Worm (Caenorhabditis elegans) whole organism, L4 larva: ENCODE measurements around the gene F18E9.1.

Experiments used
- F44E2.7 ChIP-seq: fragments of 200-800 bp; sonication (Bioruptor generic); IDR thresholded peaks from 2 replicates; pipeline ENCODE4 v2.1.2; 2022; ENCODE audit warnings: missing genetic modification characterization, missing compliant biosample characterization
- Y5F2A.4 ChIP-seq: fragments of 200-800 bp; sonication (Bioruptor generic); optimal IDR thresholded peaks from 2 replicates; lab custom pipeline; 2018; ENCODE audit warnings: mild to moderate bottlenecking, missing genetic modification characterization, missing compliant biosample characterization
- Y75B8A.6 ChIP-seq: fragments of 200-800 bp; sonication (Bioruptor generic); IDR thresholded peaks from 2 replicates; pipeline ENCODE4 v1.3.6; 2022; ENCODE audit warnings: missing genetic modification reagents, missing genetic modification characterization, missing compliant biosample characterization
- aha-1 ChIP-seq: fragments of 150-350 bp; peaks from one replicate; lab custom pipeline; 2014; ENCODE audit warnings: missing biosample characterization, missing genetic modification characterization
- aly-2 ChIP-seq: sonication (generic microtip); optimal IDR thresholded peaks from 2 replicates; lab custom pipeline; 2018; ENCODE audit warnings: missing biosample characterization, missing genetic modification characterization
- ama-1 ChIP-seq: fragments of 150-350 bp; optimal IDR thresholded peaks from 2 replicates; lab custom pipeline; 2014; ENCODE audit warnings: inconsistent platforms, mixed read lengths
- ceh-20 ChIP-seq: fragments of 200-800 bp; sonication (Bioruptor generic); IDR thresholded peaks from 2 replicates; pipeline ENCODE4 v1.3.6; 2022; ENCODE audit warnings: missing genetic modification reagents, missing genetic modification characterization, missing compliant biosample characterization
- ceh-32 ChIP-seq: sonication (generic microtip); optimal IDR thresholded peaks from 2 replicates; lab custom pipeline; 2016; ENCODE audit warnings: mild to moderate bottlenecking, missing genetic modification characterization, missing compliant biosample characterization; ENCODE audit not compliant: poor library complexity
- ceh-44 ChIP-seq: fragments of 200-800 bp; sonication (Bioruptor generic); IDR thresholded peaks from 2 replicates; pipeline ENCODE4 v1.3.6; 2022; ENCODE audit warnings: missing genetic modification reagents, missing genetic modification characterization, missing compliant biosample characterization
- ceh-62 ChIP-seq: sonication (generic microtip); optimal IDR thresholded peaks from 2 replicates; lab custom pipeline; 2017; ENCODE audit warnings: missing biosample characterization, missing genetic modification characterization
- cey-2 ChIP-seq: sonication (generic microtip); optimal IDR thresholded peaks from 3 replicates; lab custom pipeline; 2017; ENCODE audit warnings: missing genetic modification characterization, mild to moderate bottlenecking, missing compliant biosample characterization, antibody characterized with exemption, borderline replicate concordance; ENCODE audit not compliant: insufficient read depth
- daf-19 ChIP-seq: fragments of 200-800 bp; sonication (Bioruptor generic); conservative IDR thresholded peaks from 2 replicates; pipeline ENCODE4 v1.3.6; 2022; ENCODE audit warnings: missing genetic modification characterization, missing compliant biosample characterization
- daf-8 ChIP-seq: fragments of 200-800 bp; sonication (Bioruptor generic); IDR thresholded peaks from 2 replicates; pipeline ENCODE4 v1.3.6; 2022; ENCODE audit warnings: missing genetic modification characterization, missing compliant biosample characterization
- dmd-6 ChIP-seq: fragments of 200-800 bp; sonication (Bioruptor generic); IDR thresholded peaks from 2 replicates; pipeline ENCODE4 v1.3.6; 2022; ENCODE audit warnings: missing genetic modification reagents, missing genetic modification characterization, missing compliant biosample characterization
- duxl-1 ChIP-seq: sonication (generic microtip); optimal IDR thresholded peaks from 2 replicates; lab custom pipeline; 2016; ENCODE audit warnings: mild to moderate bottlenecking, missing genetic modification characterization, moderate library complexity, missing compliant biosample characterization; ENCODE audit not compliant: poor library complexity
- dve-1 ChIP-seq: sonication (generic microtip); optimal IDR thresholded peaks from 2 replicates; lab custom pipeline; 2017; ENCODE audit warnings: antibody characterized with exemption, mild to moderate bottlenecking, missing genetic modification characterization, missing compliant biosample characterization; ENCODE audit not compliant: insufficient read depth
- egl-27 ChIP-seq: sonication (generic microtip); optimal IDR thresholded peaks from 3 replicates; lab custom pipeline; 2017; ENCODE audit warnings: missing biosample characterization, missing genetic modification reagents, missing genetic modification characterization
- egl-43 ChIP-seq: fragments of 200-800 bp; sonication (Bioruptor generic); IDR thresholded peaks from 2 replicates; pipeline ENCODE4 v1.3.6; 2022; ENCODE audit warnings: missing genetic modification reagents, missing genetic modification characterization, missing compliant biosample characterization
- fos-1 ChIP-seq: fragments of 150-350 bp; optimal IDR thresholded peaks from 2 replicates; lab custom pipeline; 2014; ENCODE audit warnings: missing biosample characterization, missing genetic modification characterization
- gei-8 ChIP-seq: fragments of 200-800 bp; sonication (Bioruptor generic); optimal IDR thresholded peaks from 2 replicates; lab custom pipeline; 2018; ENCODE audit warnings: mild to moderate bottlenecking, missing genetic modification characterization, missing compliant biosample characterization
- hif-1 ChIP-seq, 2 experiments: sonication (generic microtip); optimal IDR thresholded peaks; 2 replicates each; lab custom pipeline; 2016 to 2017; ENCODE audit warnings: missing compliant biosample characterization in 2 of 2, missing genetic modification characterization in 2 of 2, missing genetic modification reagents in 2 of 2, missing genotype in 2 of 2, mild to moderate bottlenecking in 1 of 2
- hlh-11 ChIP-seq: fragments of 200-800 bp; sonication (Bioruptor generic); optimal IDR thresholded peaks from 2 replicates; lab custom pipeline; 2018; ENCODE audit warnings: mild to moderate bottlenecking, missing genetic modification characterization, missing compliant biosample characterization
- hlh-30 ChIP-seq: sonication (generic microtip); optimal IDR thresholded peaks from 2 replicates; lab custom pipeline; 2017; ENCODE audit warnings: antibody characterized with exemption, mild to moderate bottlenecking, missing genetic modification characterization, missing compliant biosample characterization; ENCODE audit not compliant: insufficient read depth
- hmg-1.1 ChIP-seq: fragments of 200-800 bp; sonication (Bioruptor generic); IDR thresholded peaks from 2 replicates; pipeline ENCODE4 v1.3.6; 2022; ENCODE audit warnings: missing genetic modification reagents, missing genetic modification characterization, missing compliant biosample characterization
- lim-7 ChIP-seq: fragments of 200-800 bp; sonication (Bioruptor generic); IDR thresholded peaks from 2 replicates; pipeline ENCODE4 v1.3.6; 2022; ENCODE audit warnings: missing genetic modification characterization, missing compliant biosample characterization
- lin-38 ChIP-seq: fragments of 200-800 bp; sonication (Bioruptor generic); IDR thresholded peaks from 2 replicates; pipeline ENCODE4 v1.3.6; 2022; ENCODE audit warnings: missing genetic modification reagents, missing genetic modification characterization, missing compliant biosample characterization
- lin-39 ChIP-seq: fragments of 150-350 bp; optimal IDR thresholded peaks from 2 replicates; lab custom pipeline; 2014; ENCODE audit warnings: missing biosample characterization, missing genetic modification reagents, missing genetic modification characterization
- lsy-2 ChIP-seq, 2 experiments: fragments of 150-350 bp in 1 of 2; sonication (generic microtip) in 1 of 2; optimal IDR thresholded peaks; 2 replicates each; lab custom pipeline; 2014 to 2017; ENCODE audit warnings: missing biosample characterization in 2 of 2, missing genetic modification characterization in 2 of 2
- madf-9 ChIP-seq: fragments of 200-800 bp; sonication (Bioruptor generic); conservative IDR thresholded peaks from 2 replicates; pipeline ENCODE4 v1.3.6; 2022; ENCODE audit warnings: missing genetic modification reagents, missing genetic modification characterization, missing compliant biosample characterization
- mdl-1 ChIP-seq, 2 experiments: fragments of 150-350 bp in 1 of 2; sonication (generic microtip) in 1 of 2; optimal IDR thresholded peaks; 2 replicates each; lab custom pipeline; 2014 to 2017; ENCODE audit warnings: missing biosample characterization in 2 of 2, missing genetic modification characterization in 2 of 2
- nhr-102 ChIP-seq: sonication (generic microtip); optimal IDR thresholded peaks from 2 replicates; lab custom pipeline; 2016; ENCODE audit warnings: mild to moderate bottlenecking, missing genetic modification characterization, moderate library complexity, missing compliant biosample characterization
- nhr-77 ChIP-seq: fragments of 150-350 bp; optimal IDR thresholded peaks from 2 replicates; lab custom pipeline; 2014; ENCODE audit warnings: missing biosample characterization, missing genetic modification characterization
- pha-4 ChIP-seq, 2 experiments: fragments of 150-350 bp in 1 of 2; fragments of 200-800 bp in 1 of 2; sonication (Bioruptor generic) in 1 of 2; IDR thresholded peaks in 1 of 2; optimal IDR thresholded peaks in 1 of 2; 2 replicates each; pipeline versions ENCODE4 v1.3.6 to Lab custom; 2014 to 2022; ENCODE audit warnings: missing genetic modification characterization in 2 of 2, missing genetic modification reagents in 2 of 2, missing biosample characterization in 1 of 2, missing compliant biosample characterization in 1 of 2
- php-3 ChIP-seq: fragments of 200-800 bp; sonication (Bioruptor generic); IDR thresholded peaks from 2 replicates; pipeline ENCODE4 v1.3.6; 2022; ENCODE audit warnings: missing genetic modification reagents, missing genetic modification characterization, missing compliant biosample characterization
- saeg-2 ChIP-seq: fragments of 200-800 bp; sonication (Bioruptor generic); IDR thresholded peaks from 2 replicates; pipeline ENCODE4 v1.3.6; 2022; ENCODE audit warnings: missing genetic modification reagents, missing genetic modification characterization, missing compliant biosample characterization
- sdz-12 ChIP-seq: fragments of 200-800 bp; sonication (Bioruptor generic); optimal IDR thresholded peaks from 2 replicates; lab custom pipeline; 2018; ENCODE audit warnings: mild to moderate bottlenecking, missing genetic modification characterization, missing compliant biosample characterization
- skn-1 ChIP-seq: fragments of 150-350 bp; optimal IDR thresholded peaks from 2 replicates; lab custom pipeline; 2014; ENCODE audit warnings: missing biosample characterization, missing genetic modification characterization
- snpc-4 ChIP-seq: fragments of 150-350 bp; optimal IDR thresholded peaks from 2 replicates; lab custom pipeline; 2014; ENCODE audit warnings: missing biosample characterization, missing genetic modification characterization
- spr-3 ChIP-seq: fragments of 200-800 bp; sonication (Bioruptor generic); optimal IDR thresholded peaks from 2 replicates; lab custom pipeline; 2018; ENCODE audit warnings: mild to moderate bottlenecking, missing genetic modification characterization, missing compliant biosample characterization
- tag-97 ChIP-seq: fragments of 200-800 bp; sonication (Bioruptor generic); IDR thresholded peaks from 2 replicates; pipeline ENCODE4 v1.3.6; 2022; ENCODE audit warnings: missing genetic modification characterization, missing compliant biosample characterization
- unc-39 ChIP-seq: sonication (generic microtip); optimal IDR thresholded peaks from 2 replicates; lab custom pipeline; 2017; ENCODE audit warnings: missing biosample characterization, missing genetic modification characterization
- zag-1 ChIP-seq: fragments of 150-350 bp; optimal IDR thresholded peaks from 2 replicates; lab custom pipeline; 2014; ENCODE audit warnings: missing biosample characterization, missing genetic modification characterization
- zfp-2 ChIP-seq: sonication (generic microtip); optimal IDR thresholded peaks from 2 replicates; lab custom pipeline; 2016; ENCODE audit warnings: mild to moderate bottlenecking, missing genetic modification characterization, missing compliant biosample characterization

Gene F18E9.1

ce11 chrX:8551687-8552327 is 49.5 kb upstream of the F18E9.1 start, which contains the start of gene dhhc-14 (continued):
- no peak for TF ChIP-seq sdz-12 (GFP tag; lab: Kevin White, UChicago)
- TF ChIP-seq tag-97 (GFP tag; lab: Robert Waterston, UW), result no peak
- peak in 1 of 2 experiments; percentile 76 for TF ChIP-seq hif-1 (tag; optimal IDR thresholded peaks at IDR 0.05; lab: Kevin White, UChicago)
- TF ChIP-seq ama-1, result no peak
- TF ChIP-seq ceh-32, result no peak
- TF ChIP-seq nhr-102 (tag; lab: Kevin White, UChicago), result no peak
- TF ChIP-seq gei-8 (GFP tag; lab: Kevin White, UChicago), result no peak
- TF ChIP-seq nhr-77 (tag; lab: Kevin White, UChicago), result no peak
- no peak for TF ChIP-seq spr-3 (GFP tag; lab: Kevin White, UChicago)
- no peak for TF ChIP-seq php-3 (GFP tag; lab: Robert Waterston, UW)
- no peak for TF ChIP-seq skn-1 (tag; lab: Kevin White, UChicago)
- TF ChIP-seq duxl-1 (tag; lab: Kevin White, UChicago), result no peak
- no peak for TF ChIP-seq aly-2 (tag; lab: Kevin White, UChicago)
- TF ChIP-seq saeg-2, result no peak
- TF ChIP-seq hlh-30 (tag; lab: Kevin White, UChicago), result peak; percentile 58
- TF ChIP-seq lsy-2 (tag; optimal IDR thresholded peaks at IDR 0.05; lab: Kevin White, UChicago), result peak in 1 of 2 experiments; percentile 57
- no peak for TF ChIP-seq egl-43
- 0 out of 2 replicates have a peak, but pooled peaks have one; percentile 28 for TF ChIP-seq ceh-20 (GFP tag; lab: Robert Waterston, UW)
- no peak for TF ChIP-seq egl-27
- TF ChIP-seq ceh-62, result no peak
- no peak for TF ChIP-seq Y5F2A.4 (GFP tag; lab: Kevin White, UChicago)
- no peak for TF ChIP-seq F44E2.7 (GFP tag; lab: Robert Waterston, UW)
- no peak for TF ChIP-seq fos-1 (tag; lab: Kevin White, UChicago)
- TF ChIP-seq aha-1, result peak; percentile 98
- TF ChIP-seq Y75B8A.6, result no peak
- peak; percentile 63 for TF ChIP-seq hmg-1.1 (GFP tag; lab: Robert Waterston, UW)
- no peak for TF ChIP-seq daf-8 (GFP tag; lab: Robert Waterston, UW)
- TF ChIP-seq lin-39 (tag; lab: Kevin White, UChicago), result no peak
- TF ChIP-seq dmd-6, result no peak
- no peak for TF ChIP-seq unc-39 (tag; lab: Kevin White, UChicago)
- peak; percentile 89 for TF ChIP-seq lin-38
- no peak for TF ChIP-seq cey-2 (tag; lab: Kevin White, UChicago)
- peak; percentile 46; the same call in 1 of the 2 replicates for TF ChIP-seq madf-9 (GFP tag; lab: Robert Waterston, UW)
- no peak for TF ChIP-seq pha-4 (GFP tag; IDR thresholded peaks at IDR 0.05; lab: Robert Waterston, UW)
- no peak for TF ChIP-seq pha-4 (tag; optimal IDR thresholded peaks at IDR 0.05; lab: Kevin White, UChicago)
- no peak for TF ChIP-seq zfp-2 (tag; lab: Kevin White, UChicago)
- TF ChIP-seq daf-19 (GFP tag; lab: Robert Waterston, UW), result no peak
- TF ChIP-seq hlh-11, result peak; percentile 37
- TF ChIP-seq dve-1 (tag; lab: Kevin White, UChicago), result peak; percentile 41
- TF ChIP-seq lim-7, result no peak
- TF ChIP-seq snpc-4, result no peak
- TF ChIP-seq zag-1 (tag; lab: Kevin White, UChicago), result no peak
- peak; percentile 35 to 80 for TF ChIP-seq mdl-1 (tag; optimal IDR thresholded peaks at IDR 0.05; lab: Kevin White, UChicago)
- no peak for TF ChIP-seq ceh-44 (GFP tag; lab: Robert Waterston, UW)
